Fruit fly (Drosophila melanogaster) whole organism, pupa: ENCODE data around the gene rst.

ENCODE experiments used
- CG10348 ChIP-seq: fragments of 200-800 bp; sonication (Bioruptor generic); IDR thresholded peaks from 2 replicates; pipeline ENCODE4 v1.3.6; 2022; ENCODE audit warnings: missing biosample characterization, missing genetic modification characterization
- CG17806 ChIP-seq: fragments of 200-800 bp; sonication (Bioruptor generic); optimal IDR thresholded peaks from 2 replicates; lab custom pipeline; 2018; ENCODE audit warnings: missing biosample characterization, mild to moderate bottlenecking, missing genetic modification characterization, moderate library complexity
- CG9948 ChIP-seq: fragments of 200-800 bp; sonication (Bioruptor generic); optimal IDR thresholded peaks from 2 replicates; lab custom pipeline; 2018; ENCODE audit warnings: missing biosample characterization, mild to moderate bottlenecking, missing genetic modification characterization, moderate library complexity
- gl ChIP-seq: fragments of 200-800 bp; sonication (Bioruptor generic); optimal IDR thresholded peaks from 2 replicates; lab custom pipeline; 2018; ENCODE audit warnings: missing biosample characterization, mild to moderate bottlenecking, missing genetic modification characterization

- TF ChIP-seq gl (no peak), CG10348 (GFP tag; lab: Robert Waterston, UW) (no peak), CG9948 (tag; lab: Kevin White, UChicago) (no peak), CG17806 (tag; lab: Kevin White, UChicago) (no peak)
Measured at dm6 chrX:2918551-2918950, 55.1 kb downstream of the rst start.
